Worm (Caenorhabditis elegans) whole organism, L4 larva: ENCODE results near the gene talp-3.

Experiments
- D1046.2 ChIP-seq: fragments of 200-800 bp; sonication (Bioruptor generic); IDR thresholded peaks from 2 replicates; pipeline ENCODE4 v1.3.6; 2022; ENCODE audit warnings: missing genetic modification characterization, missing compliant biosample characterization
- F26F4.8 ChIP-seq: fragments of 200-800 bp; sonication (Bioruptor generic); conservative IDR thresholded peaks from 2 replicates; pipeline ENCODE4 v1.3.6; 2022; ENCODE audit warnings: missing genetic modification characterization, missing compliant biosample characterization
- F49E8.2 ChIP-seq: sonication (generic microtip); optimal IDR thresholded peaks from 2 replicates; lab custom pipeline; 2016; ENCODE audit warnings: missing compliant biosample characterization, mild to moderate bottlenecking, missing genetic modification characterization, borderline replicate concordance
- Y75B8A.6 ChIP-seq: fragments of 200-800 bp; sonication (Bioruptor generic); IDR thresholded peaks from 2 replicates; pipeline ENCODE4 v1.3.6; 2022; ENCODE audit warnings: missing genetic modification reagents, missing genetic modification characterization, missing compliant biosample characterization
- ZK337.2 ChIP-seq: fragments of 200-800 bp; sonication (Bioruptor generic); IDR thresholded peaks from 2 replicates; pipeline ENCODE4 v1.3.6; 2022; ENCODE audit warnings: missing genetic modification reagents, missing genetic modification characterization, missing compliant biosample characterization
- aha-1 ChIP-seq: fragments of 150-350 bp; peaks from one replicate; lab custom pipeline; 2014; ENCODE audit warnings: missing biosample characterization, missing genetic modification characterization
- aly-2 ChIP-seq: sonication (generic microtip); optimal IDR thresholded peaks from 2 replicates; lab custom pipeline; 2018; ENCODE audit warnings: missing biosample characterization, missing genetic modification characterization
- ama-1 ChIP-seq: fragments of 150-350 bp; optimal IDR thresholded peaks from 2 replicates; lab custom pipeline; 2014; ENCODE audit warnings: inconsistent platforms, mixed read lengths
- ceh-20 ChIP-seq: fragments of 200-800 bp; sonication (Bioruptor generic); IDR thresholded peaks from 2 replicates; pipeline ENCODE4 v1.3.6; 2022; ENCODE audit warnings: missing genetic modification reagents, missing genetic modification characterization, missing compliant biosample characterization
- ceh-82 ChIP-seq: sonication (generic microtip); optimal IDR thresholded peaks from 2 replicates; lab custom pipeline; 2017; ENCODE audit warnings: missing biosample characterization, missing genetic modification characterization
- ctbp-1 ChIP-seq: fragments of 200-800 bp; sonication (Bioruptor generic); IDR thresholded peaks from 2 replicates; pipeline ENCODE4 v1.3.6; 2022; ENCODE audit warnings: missing genetic modification reagents, missing genetic modification characterization, missing compliant biosample characterization
- daf-16 ChIP-seq, 3 experiments: sonication (generic microtip); optimal IDR thresholded peaks; 2 replicates each; lab custom pipeline; 2016 to 2017; ENCODE audit warnings: missing genetic modification characterization in 3 of 3, missing genetic modification reagents in 3 of 3, mild to moderate bottlenecking in 2 of 3, missing compliant biosample characterization in 2 of 3, missing biosample characterization in 1 of 3, moderate library complexity in 1 of 3
- dve-1 ChIP-seq: sonication (generic microtip); optimal IDR thresholded peaks from 2 replicates; lab custom pipeline; 2017; ENCODE audit warnings: antibody characterized with exemption, mild to moderate bottlenecking, missing genetic modification characterization, missing compliant biosample characterization; ENCODE audit not compliant: insufficient read depth
- egl-43 ChIP-seq: fragments of 200-800 bp; sonication (Bioruptor generic); IDR thresholded peaks from 2 replicates; pipeline ENCODE4 v1.3.6; 2022; ENCODE audit warnings: missing genetic modification reagents, missing genetic modification characterization, missing compliant biosample characterization
- hlh-11 ChIP-seq: fragments of 200-800 bp; sonication (Bioruptor generic); optimal IDR thresholded peaks from 2 replicates; lab custom pipeline; 2018; ENCODE audit warnings: mild to moderate bottlenecking, missing genetic modification characterization, missing compliant biosample characterization
- hlh-30 ChIP-seq: sonication (generic microtip); optimal IDR thresholded peaks from 2 replicates; lab custom pipeline; 2017; ENCODE audit warnings: antibody characterized with exemption, mild to moderate bottlenecking, missing genetic modification characterization, missing compliant biosample characterization; ENCODE audit not compliant: insufficient read depth
- hmg-1.1 ChIP-seq: fragments of 200-800 bp; sonication (Bioruptor generic); IDR thresholded peaks from 2 replicates; pipeline ENCODE4 v1.3.6; 2022; ENCODE audit warnings: missing genetic modification reagents, missing genetic modification characterization, missing compliant biosample characterization
- jun-1 ChIP-seq: fragments of 150-350 bp; optimal IDR thresholded peaks from 2 replicates; lab custom pipeline; 2014; ENCODE audit warnings: missing biosample characterization, missing genetic modification reagents, missing genetic modification characterization
- lim-7 ChIP-seq: fragments of 200-800 bp; sonication (Bioruptor generic); IDR thresholded peaks from 2 replicates; pipeline ENCODE4 v1.3.6; 2022; ENCODE audit warnings: missing genetic modification characterization, missing compliant biosample characterization
- lin-13 ChIP-seq: fragments of 150-350 bp; optimal IDR thresholded peaks from 2 replicates; lab custom pipeline; 2014; ENCODE audit warnings: missing biosample characterization, missing genetic modification reagents, missing genetic modification characterization
- lin-29 ChIP-seq: fragments of 200-800 bp; sonication (Bioruptor generic); IDR thresholded peaks from 2 replicates; pipeline ENCODE4 v1.3.6; 2022; ENCODE audit warnings: missing genetic modification reagents, missing genetic modification characterization, missing compliant biosample characterization
- lin-39 ChIP-seq: fragments of 150-350 bp; optimal IDR thresholded peaks from 2 replicates; lab custom pipeline; 2014; ENCODE audit warnings: missing biosample characterization, missing genetic modification reagents, missing genetic modification characterization
- lir-3 ChIP-seq: sonication (generic microtip); optimal IDR thresholded peaks from 2 replicates; lab custom pipeline; 2016; ENCODE audit warnings: mild to moderate bottlenecking, missing genetic modification characterization, missing compliant biosample characterization
- lsy-2 ChIP-seq, 2 experiments: fragments of 150-350 bp in 1 of 2; sonication (generic microtip) in 1 of 2; optimal IDR thresholded peaks; 2 replicates each; lab custom pipeline; 2014 to 2017; ENCODE audit warnings: missing biosample characterization in 2 of 2, missing genetic modification characterization in 2 of 2
- mdl-1 ChIP-seq, 2 experiments: fragments of 150-350 bp in 1 of 2; sonication (generic microtip) in 1 of 2; optimal IDR thresholded peaks; 2 replicates each; lab custom pipeline; 2014 to 2017; ENCODE audit warnings: missing biosample characterization in 2 of 2, missing genetic modification characterization in 2 of 2
- mes-2 ChIP-seq: sonication (generic microtip); optimal IDR thresholded peaks from 2 replicates; lab custom pipeline; 2016; ENCODE audit warnings: missing genotype, mild to moderate bottlenecking, missing genetic modification characterization, missing compliant biosample characterization; ENCODE audit not compliant: poor library complexity, severe bottlenecking
- mxl-3 ChIP-seq: fragments of 200-800 bp; sonication (Bioruptor generic); optimal IDR thresholded peaks from 2 replicates; lab custom pipeline; 2018; ENCODE audit warnings: mild to moderate bottlenecking, missing genetic modification characterization, missing compliant biosample characterization
- nhr-102 ChIP-seq: sonication (generic microtip); optimal IDR thresholded peaks from 2 replicates; lab custom pipeline; 2016; ENCODE audit warnings: mild to moderate bottlenecking, missing genetic modification characterization, moderate library complexity, missing compliant biosample characterization
- nhr-11 ChIP-seq: fragments of 150-350 bp; optimal IDR thresholded peaks from 2 replicates; lab custom pipeline; 2014; ENCODE audit warnings: missing biosample characterization, missing genetic modification characterization
- nhr-111 ChIP-seq: fragments of 200-800 bp; sonication (Bioruptor generic); optimal IDR thresholded peaks from 2 replicates; lab custom pipeline; 2018; ENCODE audit warnings: mild to moderate bottlenecking, missing genetic modification characterization, missing compliant biosample characterization
- nhr-42 ChIP-seq: fragments of 200-800 bp; sonication (Bioruptor generic); IDR thresholded peaks from 2 replicates; pipeline ENCODE4 v1.3.6; 2022; ENCODE audit warnings: missing genetic modification characterization, missing compliant biosample characterization
- nhr-48 ChIP-seq: sonication (generic microtip); optimal IDR thresholded peaks from 2 replicates; lab custom pipeline; 2016; ENCODE audit warnings: mild to moderate bottlenecking, missing genetic modification characterization, missing compliant biosample characterization
- nhr-6 ChIP-seq: fragments of 150-350 bp; optimal IDR thresholded peaks from 2 replicates; lab custom pipeline; 2014; ENCODE audit warnings: missing biosample characterization, missing genetic modification characterization
- pha-4 ChIP-seq, 2 experiments: fragments of 150-350 bp in 1 of 2; fragments of 200-800 bp in 1 of 2; sonication (Bioruptor generic) in 1 of 2; IDR thresholded peaks in 1 of 2; optimal IDR thresholded peaks in 1 of 2; 2 replicates each; pipeline versions ENCODE4 v1.3.6 to Lab custom; 2014 to 2022; ENCODE audit warnings: missing genetic modification characterization in 2 of 2, missing genetic modification reagents in 2 of 2, missing biosample characterization in 1 of 2, missing compliant biosample characterization in 1 of 2
- pqm-1 ChIP-seq: sonication (generic microtip); optimal IDR thresholded peaks from 2 replicates; lab custom pipeline; 2017; ENCODE audit warnings: missing biosample characterization, missing genetic modification characterization
- rbr-2 ChIP-seq: sonication (generic microtip); optimal IDR thresholded peaks from 2 replicates; lab custom pipeline; 2016; ENCODE audit warnings: missing genotype, missing genetic modification characterization, missing compliant biosample characterization
- sdz-12 ChIP-seq: fragments of 200-800 bp; sonication (Bioruptor generic); optimal IDR thresholded peaks from 2 replicates; lab custom pipeline; 2018; ENCODE audit warnings: mild to moderate bottlenecking, missing genetic modification characterization, missing compliant biosample characterization
- set-16 ChIP-seq: fragments of 200-800 bp; sonication (Bioruptor generic); IDR thresholded peaks from 2 replicates; pipeline ENCODE4 v1.3.6; 2022; ENCODE audit warnings: missing genetic modification reagents, missing genetic modification characterization, missing compliant biosample characterization
- spr-3 ChIP-seq: fragments of 200-800 bp; sonication (Bioruptor generic); optimal IDR thresholded peaks from 2 replicates; lab custom pipeline; 2018; ENCODE audit warnings: mild to moderate bottlenecking, missing genetic modification characterization, missing compliant biosample characterization
- tag-97 ChIP-seq: fragments of 200-800 bp; sonication (Bioruptor generic); IDR thresholded peaks from 2 replicates; pipeline ENCODE4 v1.3.6; 2022; ENCODE audit warnings: missing genetic modification characterization, missing compliant biosample characterization
- tra-1 ChIP-seq: fragments of 200-800 bp; sonication (Bioruptor generic); IDR thresholded peaks from 2 replicates; pipeline ENCODE4 v1.3.6; 2022; ENCODE audit warnings: missing genetic modification reagents, missing genetic modification characterization, missing compliant biosample characterization
- unc-62 ChIP-seq, 3 experiments: fragments of 150-350 bp in 1 of 3; sonication (generic microtip); optimal IDR thresholded peaks in 2 of 3; peaks in 1 of 3; 1 replicate in 1 of 3; 2 replicates in 2 of 3; lab custom pipeline; 2014 to 2017; ENCODE audit warnings: missing biosample characterization in 3 of 3, missing genetic modification characterization in 3 of 3, missing genetic modification reagents in 3 of 3, missing genotype in 1 of 3
- vab-7 ChIP-seq: fragments of 200-800 bp; sonication (Bioruptor generic); IDR thresholded peaks from 2 replicates; pipeline ENCODE4 v1.3.6; 2022; ENCODE audit warnings: missing genetic modification reagents, missing genetic modification characterization, missing compliant biosample characterization

Gene talp-3

ce11 chrIV:14622109-14622508 is 31.1 kb downstream of the talp-3 start (continued):
- TF ChIP-seq F49E8.2 (tag; lab: Kevin White, UChicago) (no peak), aly-2 (no peak), nhr-102 (tag; lab: Kevin White, UChicago) (no peak), egl-43 (GFP tag; lab: Robert Waterston, UW) (0 out of 2 replicates have a peak, but pooled peaks have one; percentile 35), Y75B8A.6 (GFP tag; lab: Robert Waterston, UW) (no peak), ctbp-1 (GFP tag; lab: Robert Waterston, UW) (no peak), nhr-111 (GFP tag; lab: Kevin White, UChicago) (no peak), lir-3 (tag; lab: Kevin White, UChicago) (no peak), hmg-1.1 (GFP tag; lab: Robert Waterston, UW) (no peak), pha-4 (GFP tag; IDR thresholded peaks at IDR 0.05; lab: Robert Waterston, UW) (no peak), pha-4 (tag; optimal IDR thresholded peaks at IDR 0.05; lab: Kevin White, UChicago) (no peak), ama-1 (no peak), rbr-2 (tag; lab: Kevin White, UChicago) (peak; percentile 22), nhr-11 (tag; lab: Kevin White, UChicago) (peak; percentile 82), nhr-42 (no peak)
- TF ChIP-seq, all 104 proteins: peak for 9

- TF ChIP-seq ceh-20 (GFP tag; lab: Robert Waterston, UW) (no peak), D1046.2 (0 out of 2 replicates have a peak, but pooled peaks have one; percentile 6), unc-62 (GFP tag; optimal IDR thresholded peaks at IDR 0.05 in 1 of 2; lab: Kevin White, UChicago) (peak in 1 of 2 experiments; percentile 71), unc-62 (tag; optimal IDR thresholded peaks at IDR 0.05; lab: Kevin White, UChicago) (no peak), aha-1 (tag; lab: Kevin White, UChicago) (no peak), tra-1 (GFP tag; lab: Robert Waterston, UW) (no peak), set-16 (GFP tag; lab: Robert Waterston, UW) (peak; percentile 18; the same call in 1 of the 2 replicates)
Observed at ce11 chrIV:14621117-14621516, 32.1 kb downstream of the talp-3 start.

ce11 chrIV:14620543-14620942 is 32.6 kb downstream of the talp-3 start:
- TF ChIP-seq pqm-1 (tag; lab: Kevin White, UChicago) (peak; percentile 16), daf-16 (GFP tag; optimal IDR thresholded peaks at IDR 0.05; lab: Kevin White, UChicago) (peak in 1 of 2 experiments; percentile 87), daf-16 (tag; optimal IDR thresholded peaks at IDR 0.05; lab: Kevin White, UChicago) (peak; percentile 84), spr-3 (GFP tag; lab: Kevin White, UChicago) (no peak), aly-2 (no peak), hlh-30 (tag; lab: Kevin White, UChicago) (peak; percentile 70), lim-7 (GFP tag; lab: Robert Waterston, UW) (no peak), ceh-82 (no peak), lin-39 (tag; lab: Kevin White, UChicago) (no peak), pha-4 (GFP tag; IDR thresholded peaks at IDR 0.05; lab: Robert Waterston, UW) (no peak), pha-4 (tag; optimal IDR thresholded peaks at IDR 0.05; lab: Kevin White, UChicago) (peak; percentile 13), hmg-1.1 (GFP tag; lab: Robert Waterston, UW) (peak; percentile 68), lsy-2 (tag; optimal IDR thresholded peaks at IDR 0.05; lab: Kevin White, UChicago) (peak; percentile 45 to 54), lin-29 (GFP tag; lab: Robert Waterston, UW) (no peak), ama-1 (peak; percentile 22), mdl-1 (tag; optimal IDR thresholded peaks at IDR 0.05; lab: Kevin White, UChicago) (peak; percentile 15 to 76), sdz-12 (GFP tag; lab: Kevin White, UChicago) (no peak), nhr-6 (peak; percentile 11), aha-1 (tag; lab: Kevin White, UChicago) (peak; percentile 87), unc-62 (GFP tag; optimal IDR thresholded peaks at IDR 0.05 in 1 of 2; lab: Kevin White, UChicago) (peak in 1 of 2 experiments; percentile 93), unc-62 (tag; optimal IDR thresholded peaks at IDR 0.05; lab: Kevin White, UChicago) (no peak), dve-1 (peak; percentile 60), rbr-2 (tag; lab: Kevin White, UChicago) (peak; percentile 51), set-16 (GFP tag; lab: Robert Waterston, UW) (no peak), lin-13 (GFP tag; lab: Kevin White, UChicago) (no peak), egl-43 (GFP tag; lab: Robert Waterston, UW) (peak; percentile 49; the same call in 1 of the 2 replicates), mxl-3 (GFP tag; lab: Kevin White, UChicago) (peak; percentile 37), mes-2 (tag; lab: Kevin White, UChicago) (peak; percentile 35), ctbp-1 (GFP tag; lab: Robert Waterston, UW) (0 out of 2 replicates have a peak, but pooled peaks have one; percentile 22), ZK337.2 (GFP tag; lab: Robert Waterston, UW) (no peak), nhr-111 (GFP tag; lab: Kevin White, UChicago) (no peak), tag-97 (no peak), F26F4.8 (no peak), vab-7 (0 out of 2 replicates have a peak, but pooled peaks have one; percentile 14), jun-1 (no peak), hlh-11 (tag; lab: Kevin White, UChicago) (peak; percentile 68), nhr-48 (tag; lab: Kevin White, UChicago) (no peak)
